Fruit fly (Drosophila melanogaster): ENCODE results near the gene Ref1.

Gene Ref1

DNA sequence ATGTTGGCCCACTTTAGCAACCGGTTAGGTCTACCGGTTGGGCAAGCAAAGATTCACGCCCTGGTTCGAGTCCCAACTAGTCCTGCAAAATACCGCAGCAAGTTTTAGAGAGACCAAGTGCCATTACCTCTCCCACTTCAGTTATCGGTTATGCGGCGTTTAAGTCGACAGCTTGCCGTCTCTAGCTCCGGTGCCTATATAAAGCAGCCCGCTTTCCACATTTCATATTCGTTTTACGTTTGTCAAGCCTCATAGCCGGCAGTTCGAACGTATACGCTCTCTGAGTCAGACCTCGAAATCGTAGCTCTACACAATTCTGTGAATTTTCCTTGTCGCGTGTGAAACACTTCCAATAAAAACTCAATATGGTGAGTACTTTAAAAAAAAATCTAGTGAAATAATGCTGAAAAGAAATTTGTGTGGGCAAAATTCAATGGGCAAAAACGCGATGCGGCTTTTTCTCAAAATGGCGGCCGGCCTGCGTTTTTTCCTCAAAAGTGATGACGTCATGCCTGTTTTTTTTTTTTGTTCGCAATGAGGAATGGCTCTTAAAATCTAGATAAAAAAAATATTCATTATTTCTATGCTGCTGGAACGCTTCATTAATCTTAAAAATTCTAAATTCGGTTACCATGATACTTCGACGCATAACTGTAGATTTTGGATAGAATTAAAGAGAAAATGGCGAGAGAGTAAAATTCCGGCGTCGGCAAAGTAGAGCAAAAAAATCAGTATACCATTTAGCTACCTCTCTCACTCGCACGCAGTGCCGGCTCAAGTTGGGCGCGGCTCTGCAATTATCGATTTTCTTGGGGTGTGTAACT is 6.4 kb upstream of the Ref1 start, which contains the start of gene alphaTub84B (continued):
- no peak for TF ChIP-seq Elba2 (GFP tag; optimal IDR thresholded peaks at IDR 0.05)
- peak; percentile 73; the same call in 3 of the 4 replicates for TF ChIP-seq Gug (GFP tag; IDR thresholded peaks at IDR 0.05)
- peak; percentile 57 for TF ChIP-seq CG13775 (GFP tag; optimal IDR thresholded peaks at IDR 0.05)
- peak; percentile 33 for TF ChIP-seq E2f2 (GFP tag; IDR thresholded peaks at IDR 0.05)
- peak; percentile 71 for TF ChIP-seq repo (GFP tag; optimal IDR thresholded peaks at IDR 0.05)
- no peak for TF ChIP-seq Ravus (GFP tag; IDR thresholded peaks at IDR 0.05)
- peak; percentile 64 for TF ChIP-seq pho (GFP tag; optimal IDR thresholded peaks at IDR 0.05)
- no peak for TF ChIP-seq Kr (GFP tag; optimal IDR thresholded peaks at IDR 0.05)
- TF ChIP-seq oc (tag; optimal IDR thresholded peaks at IDR 0.05), result no peak
- TF ChIP-seq sna (GFP tag; IDR thresholded peaks at IDR 0.05; ENCODE audit: partially characterized antibody), result no peak
- peak; percentile 56 for TF ChIP-seq CG13123 (GFP tag; optimal IDR thresholded peaks at IDR 0.05)
- peak; percentile 9 for TF ChIP-seq abd-A (tag; optimal IDR thresholded peaks at IDR 0.05)
- peak; percentile 85; the same call in 2 of the 3 replicates for TF ChIP-seq CG2199 (GFP tag; IDR thresholded peaks at IDR 0.05)
- peak; percentile 89 for TF ChIP-seq CG42726 (GFP tag; IDR thresholded peaks at IDR 0.05; ENCODE audit: partially characterized antibody)
- no peak for TF ChIP-seq CG8281 (tag; optimal IDR thresholded peaks at IDR 0.05)
- peak; percentile 64 for TF ChIP-seq CG2678 (tag; optimal IDR thresholded peaks at IDR 0.05)
- TF ChIP-seq CG4707 (GFP tag; optimal IDR thresholded peaks at IDR 0.05), result peak; percentile 68
- TF ChIP-seq CG2129 (GFP tag; IDR thresholded peaks at IDR 0.05; ENCODE audit: partially characterized antibody), result no peak
- TF ChIP-seq hth (optimal IDR thresholded peaks at IDR 0.05), result no peak
- TF ChIP-seq br (optimal IDR thresholded peaks at IDR 0.05), result no peak
- peak; percentile 34 for TF ChIP-seq kah (GFP tag; optimal IDR thresholded peaks at IDR 0.05)
- peak; percentile 67 for TF ChIP-seq ash1 (GFP tag; optimal IDR thresholded peaks at IDR 0.05)
- TF ChIP-seq Chrac-16 (GFP tag; optimal IDR thresholded peaks at IDR 0.05), result peak; percentile 38
- TF ChIP-seq Oaz (GFP tag; IDR thresholded peaks at IDR 0.05), result no peak
- peak; percentile 77 for TF ChIP-seq MTF-1 (GFP tag; optimal IDR thresholded peaks at IDR 0.05; ENCODE audit: borderline replicate concordance)
- peak; percentile 44; the same call in 1 of the 2 replicates for TF ChIP-seq seq (GFP tag; IDR thresholded peaks at IDR 0.05)
- peak; percentile 61 for TF ChIP-seq CG4328 (GFP tag; optimal IDR thresholded peaks at IDR 0.05)
- peak; percentile 83 for TF ChIP-seq Atf3 (GFP tag; optimal IDR thresholded peaks at IDR 0.05)
- TF ChIP-seq so (GFP tag; IDR thresholded peaks at IDR 0.05), result peak; percentile 71; the same call in 2 of the 3 replicates
- peak; percentile 60 for TF ChIP-seq CG13287 (GFP tag; IDR thresholded peaks at IDR 0.05; ENCODE audit: partially characterized antibody)
- TF ChIP-seq CG15601 (tag; optimal IDR thresholded peaks at IDR 0.05), result peak; percentile 55
- TF ChIP-seq nau (GFP tag; optimal IDR thresholded peaks at IDR 0.05), result peak; percentile 59
- TF ChIP-seq CG10979 (tag; optimal IDR thresholded peaks at IDR 0.05), result peak; percentile 23
- TF ChIP-seq CG1602 (GFP tag; optimal IDR thresholded peaks at IDR 0.05), result no peak
- peak; percentile 88 for TF ChIP-seq kni (GFP tag; optimal IDR thresholded peaks at IDR 0.05)
- no peak for TF ChIP-seq al (GFP tag; IDR thresholded peaks at IDR 0.05)
- no peak for TF ChIP-seq fd96Cb (tag; optimal IDR thresholded peaks at IDR 0.05)
- TF ChIP-seq CG11093 (GFP tag; IDR thresholded peaks at IDR 0.05), result no peak; the same call in 2 of the 3 replicates
- TF ChIP-seq NK7.1 (GFP tag; optimal IDR thresholded peaks at IDR 0.05), result peak; percentile 55
- TF ChIP-seq jumu (GFP tag; optimal IDR thresholded peaks at IDR 0.05), result peak; percentile 74
- 0 out of 3 replicates have a peak, but pooled peaks have one; percentile 22 for TF ChIP-seq dysf (GFP tag; IDR thresholded peaks at IDR 0.05)
- TF ChIP-seq CG6791 (GFP tag; IDR thresholded peaks at IDR 0.05; ENCODE audit: partially characterized antibody), result peak; percentile 66
- peak; percentile 51; the same call in 2 of the 3 replicates for TF ChIP-seq HLH4C (GFP tag; IDR thresholded peaks at IDR 0.05; ENCODE audit: partially characterized antibody)
- TF ChIP-seq CG14710 (tag; optimal IDR thresholded peaks at IDR 0.05), result peak; percentile 54
- TF ChIP-seq CG9932 (GFP tag; IDR thresholded peaks at IDR 0.05), result peak; percentile 58
- no peak for TF ChIP-seq CG12104 (GFP tag; optimal IDR thresholded peaks at IDR 0.05)
- peak; percentile 69 for TF ChIP-seq ERR (GFP tag; optimal IDR thresholded peaks at IDR 0.05)
- no peak; the same call in none of the 2 replicates for TF ChIP-seq Scr (GFP tag; IDR thresholded peaks at IDR 0.05; ENCODE audit: partially characterized antibody)

Data from whole organism, embryonic.